Fruit fly (Drosophila melanogaster) whole organism, adult: Measurements from ENCODE around the gene CG4362.

Experiments used
- CG11617 ChIP-seq: fragments of 200-800 bp; sonication (Bioruptor generic); optimal IDR thresholded peaks from 2 replicates; lab custom pipeline; 2017; ENCODE audit warnings: mild to moderate bottlenecking, missing biosample characterization, missing genetic modification reagents, missing genetic modification characterization
- CG12768 ChIP-seq: fragments of 200-800 bp; sonication (Bioruptor generic); optimal IDR thresholded peaks from 2 replicates; lab custom pipeline; 2017; ENCODE audit warnings: missing biosample characterization, missing genetic modification characterization, mild to moderate bottlenecking, moderate library complexity, missing genetic modification reagents
- CG14711 ChIP-seq: fragments of 200-800 bp; sonication (Bioruptor generic); optimal IDR thresholded peaks from 2 replicates; lab custom pipeline; 2018; ENCODE audit warnings: missing biosample characterization, mild to moderate bottlenecking, missing genetic modification characterization, moderate library complexity
- CG1620 ChIP-seq: fragments of 200-800 bp; sonication (Bioruptor generic); optimal IDR thresholded peaks from 2 replicates; lab custom pipeline; 2016; ENCODE audit warnings: missing biosample characterization, missing genetic modification characterization
- CG33017 ChIP-seq: fragments of 200-800 bp; sonication (Bioruptor generic); optimal IDR thresholded peaks from 2 replicates; lab custom pipeline; 2018; ENCODE audit warnings: missing biosample characterization, mild to moderate bottlenecking, missing genetic modification characterization, moderate library complexity
- CG5204 ChIP-seq: fragments of 200-800 bp; sonication (Bioruptor generic); optimal IDR thresholded peaks from 2 replicates; lab custom pipeline; 2016; ENCODE audit warnings: missing biosample characterization, missing genetic modification characterization
- CG7045 ChIP-seq: fragments of 200-800 bp; sonication (Bioruptor generic); optimal IDR thresholded peaks from 2 replicates; lab custom pipeline; 2017; ENCODE audit warnings: missing biosample characterization, mild to moderate bottlenecking, missing genetic modification characterization
- CG7101 ChIP-seq: fragments of 200-800 bp; sonication (Bioruptor generic); optimal IDR thresholded peaks from 2 replicates; lab custom pipeline; 2018; ENCODE audit warnings: missing biosample characterization, mild to moderate bottlenecking, missing genetic modification characterization, moderate library complexity
- Clk ChIP-seq: fragments of 200-800 bp; sonication (Bioruptor generic); optimal IDR thresholded peaks from 2 replicates; lab custom pipeline; 2017; ENCODE audit warnings: missing biosample characterization, missing genetic modification characterization
- Crg-1 ChIP-seq: fragments of 200-800 bp; sonication (Bioruptor generic); optimal IDR thresholded peaks from 2 replicates; lab custom pipeline; 2016; ENCODE audit warnings: missing biosample characterization, missing genetic modification characterization
- Hr96 ChIP-seq: fragments of 200-800 bp; sonication (Bioruptor generic); optimal IDR thresholded peaks from 2 replicates; lab custom pipeline; 2016; ENCODE audit warnings: missing biosample characterization, missing genetic modification characterization
- Mnt ChIP-seq: fragments of 200-800 bp; sonication (Bioruptor generic); optimal IDR thresholded peaks from 2 replicates; lab custom pipeline; 2016; ENCODE audit warnings: missing biosample characterization, mild to moderate bottlenecking, missing genetic modification characterization
- bab1 ChIP-seq: fragments of 200-800 bp; sonication (Bioruptor generic); optimal IDR thresholded peaks from 3 replicates; lab custom pipeline; 2019; ENCODE audit warnings: missing biosample characterization, mild to moderate bottlenecking, missing genetic modification characterization, moderate library complexity
- cic ChIP-seq: fragments of 200-800 bp; sonication (Bioruptor generic); optimal IDR thresholded peaks from 2 replicates; lab custom pipeline; 2017; ENCODE audit warnings: missing biosample characterization, mild to moderate bottlenecking, missing genetic modification characterization, moderate library complexity
- cnc ChIP-seq, 2 experiments: fragments of >200 bp; optimal IDR thresholded peaks; 2 replicates each; lab custom pipeline; 2017
- kay ChIP-seq: fragments of 200-800 bp; sonication (Bioruptor generic); peaks from one replicate; lab custom pipeline; 2016; ENCODE audit warnings: missing biosample characterization, missing genetic modification characterization, borderline replicate concordance
- ovo ChIP-seq: fragments of 200-800 bp; sonication (Bioruptor generic); optimal IDR thresholded peaks from 2 replicates; lab custom pipeline; 2016; ENCODE audit warnings: missing biosample characterization, missing genetic modification characterization
- pad ChIP-seq: fragments of 200-800 bp; sonication (Bioruptor generic); optimal IDR thresholded peaks from 3 replicates; lab custom pipeline; 2017; ENCODE audit warnings: missing biosample characterization, missing genetic modification characterization, mild to moderate bottlenecking, moderate library complexity, missing genetic modification reagents
- tj ChIP-seq: fragments of 200-800 bp; sonication (Bioruptor generic); optimal IDR thresholded peaks from 3 replicates; lab custom pipeline; 2017; ENCODE audit warnings: missing biosample characterization, mild to moderate bottlenecking, missing genetic modification characterization, moderate library complexity
- toe ChIP-seq: fragments of 200-800 bp; sonication (Bioruptor generic); optimal IDR thresholded peaks from 2 replicates; lab custom pipeline; 2016; ENCODE audit warnings: missing biosample characterization, missing genetic modification characterization

CG4362 gene

dm6 chr3R:20263793-20264483, 43.4 kb downstream of the CG4362 start:
- TF ChIP-seq CG11617 (GFP tag; lab: Kevin White, UChicago), result no peak
- no peak for TF ChIP-seq cic (GFP tag; lab: Kevin White, UChicago)
- no peak for TF ChIP-seq ovo (GFP tag; lab: Kevin White, UChicago)
- TF ChIP-seq kay (GFP tag; lab: Kevin White, UChicago), result no peak
- TF ChIP-seq Mnt, result no peak
- TF ChIP-seq tj (GFP tag; lab: Kevin White, UChicago), result no peak

- TF ChIP-seq Mnt (no peak), CG1620 (no peak), cic (GFP tag; lab: Kevin White, UChicago) (no peak), kay (GFP tag; lab: Kevin White, UChicago) (no peak)
Measured at dm6 chr3R:20262927-20263644, 44.3 kb downstream of the CG4362 start.

- TF ChIP-seq kay (GFP tag; lab: Kevin White, UChicago), result peak; percentile 94
- no peak for TF ChIP-seq Crg-1 (GFP tag; lab: Kevin White, UChicago)
- TF ChIP-seq cic (GFP tag; lab: Kevin White, UChicago), result peak; percentile 90
- TF ChIP-seq CG7045 (GFP tag; lab: Kevin White, UChicago), result no peak
- TF ChIP-seq CG5204, result no peak
Measured at dm6 chr3R:20261969-20262334, 45.4 kb downstream of the CG4362 start.

- TF ChIP-seq Hr96 (GFP tag; lab: Kevin White, UChicago), result peak; percentile 89
- no peak for TF ChIP-seq cnc (optimal IDR thresholded peaks at IDR 0.05; lab: Kevin White, UChicago)
- TF ChIP-seq CG1620, result peak; percentile 76
- peak; percentile 86 for TF ChIP-seq Mnt
- TF ChIP-seq pad (GFP tag; lab: Kevin White, UChicago), result peak; percentile 89
- TF ChIP-seq CG5204, result peak; percentile 94
- TF ChIP-seq CG14711, result peak; percentile 96
- TF ChIP-seq CG12768, result peak; percentile 97
- TF ChIP-seq ovo (GFP tag; lab: Kevin White, UChicago), result no peak
- peak; percentile 98 for TF ChIP-seq CG33017 (tag; lab: Kevin White, UChicago)
- TF ChIP-seq Clk (GFP tag; lab: Kevin White, UChicago), result peak; percentile 93
- peak; percentile 95 for TF ChIP-seq CG11617 (GFP tag; lab: Kevin White, UChicago)
- peak; percentile 95 for TF ChIP-seq CG7045 (GFP tag; lab: Kevin White, UChicago)
- TF ChIP-seq cic (GFP tag; lab: Kevin White, UChicago), result peak; percentile 100
- TF ChIP-seq Crg-1 (GFP tag; lab: Kevin White, UChicago), result peak; percentile 84
- peak; percentile 98 for TF ChIP-seq CG7101
- peak; percentile 85 for TF ChIP-seq toe (GFP tag; lab: Kevin White, UChicago)
- TF ChIP-seq bab1 (GFP tag; lab: Kevin White, UChicago), result peak; percentile 98
- TF ChIP-seq tj (GFP tag; lab: Kevin White, UChicago), result peak; percentile 98
- TF ChIP-seq kay (GFP tag; lab: Kevin White, UChicago), result peak; percentile 97
Measured at dm6 chr3R:20261225-20261968, 45.9 kb downstream of the CG4362 start.

dm6 chr3R:20260382-20260781, 47.0 kb downstream of the CG4362 start:
- TF ChIP-seq Mnt (no peak), kay (GFP tag; lab: Kevin White, UChicago) (peak; percentile 94)

dm6 chr3R:20259440-20260170, 47.7 kb downstream of the CG4362 start:
- TF ChIP-seq CG1620, result no peak
- TF ChIP-seq tj (GFP tag; lab: Kevin White, UChicago), result no peak
- TF ChIP-seq CG14711, result peak; percentile 32
- peak; percentile 1 for TF ChIP-seq CG11617 (GFP tag; lab: Kevin White, UChicago)
- no peak for TF ChIP-seq CG33017 (tag; lab: Kevin White, UChicago)
- TF ChIP-seq cic (GFP tag; lab: Kevin White, UChicago), result peak; percentile 99
- peak; percentile 10 for TF ChIP-seq Mnt
- peak; percentile 55 for TF ChIP-seq CG7101
- TF ChIP-seq pad (GFP tag; lab: Kevin White, UChicago), result no peak
- TF ChIP-seq kay (GFP tag; lab: Kevin White, UChicago), result peak; percentile 94
- TF ChIP-seq toe (GFP tag; lab: Kevin White, UChicago), result no peak
